Worm (Caenorhabditis elegans) whole organism, L1 larva: ENCODE measurements around the gene T23F2.2.

Experiments
- C34B4.2 ChIP-seq: sonication (generic microtip); optimal IDR thresholded peaks from 2 replicates; lab custom pipeline; 2017; ENCODE audit warnings: mild to moderate bottlenecking, missing genetic modification characterization, missing compliant biosample characterization
- blmp-1 ChIP-seq: fragments of 150-350 bp; optimal IDR thresholded peaks from 2 replicates; lab custom pipeline; 2014; ENCODE audit warnings: missing biosample characterization, missing genetic modification characterization
- dpl-1 ChIP-seq, 3 experiments: fragments of 150-350 bp in 2 of 3; sonication (generic microtip) in 1 of 3; optimal IDR thresholded peaks; 2 replicates each; lab custom pipeline; 2014 to 2017; ENCODE audit warnings: missing biosample characterization in 3 of 3, missing genetic modification characterization in 3 of 3, missing genetic modification reagents in 3 of 3
- dsc-1 ChIP-seq: sonication (generic microtip); optimal IDR thresholded peaks from 2 replicates; lab custom pipeline; 2016; ENCODE audit warnings: mild to moderate bottlenecking, missing genetic modification characterization, missing compliant biosample characterization
- efl-1 ChIP-seq, 4 experiments: fragments of 150-350 bp; optimal IDR thresholded peaks in 3 of 4; peaks in 1 of 4; 1 replicate in 1 of 4; 2 replicates in 3 of 4; lab custom pipeline; 2014; ENCODE audit warnings: missing biosample characterization in 2 of 4, missing genetic modification characterization in 2 of 4, missing genetic modification reagents in 2 of 4
- efl-3 ChIP-seq: fragments of 200-800 bp; sonication (Bioruptor generic); optimal IDR thresholded peaks from 2 replicates; lab custom pipeline; 2018; ENCODE audit warnings: mild to moderate bottlenecking, missing genetic modification characterization, missing compliant biosample characterization
- ets-5 ChIP-seq: fragments of 200-800 bp; sonication (Bioruptor generic); IDR thresholded peaks from 2 replicates; pipeline ENCODE4 v1.3.6; 2022; ENCODE audit warnings: missing genetic modification characterization, missing compliant biosample characterization
- fkh-4 ChIP-seq: sonication (generic microtip); optimal IDR thresholded peaks from 2 replicates; lab custom pipeline; 2016; ENCODE audit warnings: missing compliant biosample characterization, missing genetic modification characterization, borderline replicate concordance
- fkh-8 ChIP-seq: sonication (generic microtip); optimal IDR thresholded peaks from 2 replicates; lab custom pipeline; 2016; ENCODE audit warnings: mild to moderate bottlenecking, missing genetic modification characterization, missing compliant biosample characterization
- hlh-17 ChIP-seq: fragments of 200-800 bp; sonication (Bioruptor generic); optimal IDR thresholded peaks from 2 replicates; lab custom pipeline; 2018; ENCODE audit warnings: missing genetic modification characterization, mild to moderate bottlenecking, missing compliant biosample characterization, moderate library complexity, borderline replicate concordance
- hlh-4 ChIP-seq: sonication (generic microtip); optimal IDR thresholded peaks from 2 replicates; lab custom pipeline; 2016; ENCODE audit warnings: mild to moderate bottlenecking, missing genetic modification characterization, missing compliant biosample characterization
- lin-13 ChIP-seq: fragments of 150-350 bp; optimal IDR thresholded peaks from 2 replicates; lab custom pipeline; 2014; ENCODE audit warnings: missing biosample characterization, missing genetic modification reagents, missing genetic modification characterization
- lin-14 ChIP-seq: fragments of 200-800 bp; sonication (Bioruptor generic); optimal IDR thresholded peaks from 2 replicates; lab custom pipeline; 2018; ENCODE audit warnings: mild to moderate bottlenecking, missing genetic modification characterization, moderate library complexity, missing compliant biosample characterization
- lin-35 ChIP-seq, 2 experiments: fragments of 150-350 bp; optimal IDR thresholded peaks; 2 replicates each; lab custom pipeline; 2014; ENCODE audit warnings: missing biosample characterization in 2 of 2, missing genetic modification characterization in 2 of 2, missing genetic modification reagents in 2 of 2
- lin-39 ChIP-seq: fragments of 150-350 bp; optimal IDR thresholded peaks from 2 replicates; lab custom pipeline; 2014; ENCODE audit warnings: missing biosample characterization, missing genetic modification reagents, missing genetic modification characterization
- lsy-2 ChIP-seq, 2 experiments: fragments of 150-350 bp; optimal IDR thresholded peaks; 2 replicates each; lab custom pipeline; 2014; ENCODE audit warnings: missing biosample characterization in 2 of 2, missing genetic modification characterization in 2 of 2
- mdl-1 ChIP-seq, 2 experiments: fragments of 150-350 bp; optimal IDR thresholded peaks; 2 replicates each; lab custom pipeline; 2014 to 2017; ENCODE audit warnings: missing biosample characterization in 2 of 2, missing genetic modification characterization in 2 of 2, inconsistent platforms in 1 of 2
- mef-2 ChIP-seq: fragments of 150-350 bp; optimal IDR thresholded peaks from 2 replicates; lab custom pipeline; 2014; ENCODE audit warnings: missing biosample characterization, missing genetic modification characterization
- mep-1 ChIP-seq: fragments of 150-350 bp; optimal IDR thresholded peaks from 2 replicates; lab custom pipeline; 2014; ENCODE audit warnings: missing biosample characterization, missing genetic modification characterization
- nhr-20 ChIP-seq: sonication (generic microtip); optimal IDR thresholded peaks from 2 replicates; lab custom pipeline; 2016; ENCODE audit warnings: mild to moderate bottlenecking, missing genetic modification characterization, missing compliant biosample characterization
- nhr-28 ChIP-seq: fragments of 150-350 bp; optimal IDR thresholded peaks from 2 replicates; lab custom pipeline; 2014; ENCODE audit warnings: missing biosample characterization, missing genetic modification characterization
- nhr-71 ChIP-seq: sonication (generic microtip); optimal IDR thresholded peaks from 2 replicates; lab custom pipeline; 2016; ENCODE audit warnings: mild to moderate bottlenecking, missing genetic modification characterization, moderate library complexity, missing compliant biosample characterization
- nhr-85 ChIP-seq: sonication (generic microtip); peaks from one replicate; lab custom pipeline; 2016; ENCODE audit warnings: missing genetic modification characterization, inconsistent platforms, missing compliant biosample characterization
- pqm-1 ChIP-seq: sonication (generic microtip); optimal IDR thresholded peaks from 3 replicates; lab custom pipeline; 2017; ENCODE audit warnings: missing biosample characterization, missing genetic modification characterization
- rnt-1 ChIP-seq: sonication (generic microtip); optimal IDR thresholded peaks from 2 replicates; lab custom pipeline; 2016; ENCODE audit warnings: mild to moderate bottlenecking, missing genetic modification characterization, moderate library complexity, missing compliant biosample characterization
- snu-23 ChIP-seq: sonication (generic microtip); optimal IDR thresholded peaks from 2 replicates; lab custom pipeline; 2016; ENCODE audit warnings: missing genetic modification characterization, missing compliant biosample characterization
- sox-4 ChIP-seq: sonication (generic microtip); optimal IDR thresholded peaks from 2 replicates; lab custom pipeline; 2016; ENCODE audit warnings: missing genetic modification characterization, missing compliant biosample characterization
- sup-37 ChIP-seq: fragments of 200-800 bp; sonication (Bioruptor generic); optimal IDR thresholded peaks from 2 replicates; lab custom pipeline; 2018; ENCODE audit warnings: mild to moderate bottlenecking, missing genetic modification characterization, missing compliant biosample characterization
- swsn-7 ChIP-seq: sonication (generic microtip); optimal IDR thresholded peaks from 2 replicates; lab custom pipeline; 2016; ENCODE audit warnings: missing genetic modification characterization, missing compliant biosample characterization
- unc-130 ChIP-seq: fragments of 150-350 bp; optimal IDR thresholded peaks from 2 replicates; lab custom pipeline; 2017; ENCODE audit warnings: missing biosample characterization, missing genetic modification characterization, inconsistent platforms
- unc-62 ChIP-seq: fragments of 150-350 bp; optimal IDR thresholded peaks from 2 replicates; lab custom pipeline; 2014; ENCODE audit warnings: missing biosample characterization, missing genetic modification reagents, missing genetic modification characterization
- xbp-1 ChIP-seq: sonication (generic microtip); optimal IDR thresholded peaks from 2 replicates; lab custom pipeline; 2016; ENCODE audit warnings: missing genetic modification characterization, missing compliant biosample characterization
- zag-1 ChIP-seq: fragments of 150-350 bp; optimal IDR thresholded peaks from 2 replicates; lab custom pipeline; 2014; ENCODE audit warnings: missing biosample characterization, missing genetic modification characterization
- zip-4 ChIP-seq: fragments of 200-800 bp; sonication (Bioruptor generic); optimal IDR thresholded peaks from 2 replicates; lab custom pipeline; 2018; ENCODE audit warnings: mild to moderate bottlenecking, missing genetic modification characterization, moderate library complexity, missing compliant biosample characterization
- ztf-11 ChIP-seq, 2 experiments: sonication (generic microtip); optimal IDR thresholded peaks; 2 replicates each; lab custom pipeline; 2016 to 2017; ENCODE audit warnings: missing genetic modification characterization in 2 of 2, missing biosample characterization in 1 of 2, missing compliant biosample characterization in 1 of 2

Gene T23F2.2

ce11 chrX:5506432-5506977, 1.5 kb upstream of the T23F2.2 start:
- TF ChIP-seq nhr-20 (tag; lab: Kevin White, UChicago), result no peak
- TF ChIP-seq snu-23 (GFP tag; lab: Kevin White, UChicago), result peak; percentile 18
- TF ChIP-seq efl-3, result no peak
- peak; percentile 34 for TF ChIP-seq rnt-1 (tag; lab: Kevin White, UChicago)
- no peak for TF ChIP-seq fkh-8 (tag; lab: Kevin White, UChicago)
- peak in 1 of 2 experiments; percentile 26 for TF ChIP-seq mdl-1 (tag; optimal IDR thresholded peaks at IDR 0.05; lab: Kevin White, UChicago)
- no peak for TF ChIP-seq hlh-4 (tag; lab: Kevin White, UChicago)
- no peak for TF ChIP-seq sox-4
- peak; percentile 36 for TF ChIP-seq fkh-4 (tag; lab: Kevin White, UChicago)
- TF ChIP-seq dsc-1 (tag; lab: Kevin White, UChicago), result peak; percentile 92
- peak; percentile 46 for TF ChIP-seq lin-14
- peak; percentile 33 for TF ChIP-seq nhr-71 (tag; lab: Kevin White, UChicago)
- no peak for TF ChIP-seq ztf-11 (tag; optimal IDR thresholded peaks at IDR 0.05; lab: Kevin White, UChicago)

- TF ChIP-seq blmp-1 (tag; lab: Kevin White, UChicago) (peak; percentile 4), unc-62 (GFP tag; lab: Kevin White, UChicago) (no peak)
These were observed 12.1 kb downstream of the T23F2.2 start, which contains the start of the genes bus-8A and bus-8B for ce11 chrX:5492820-5493382. bus-8A (plus strand) TSS chrX:5492915. bus-8B (plus strand) TSS chrX:5493332.

DNA sequence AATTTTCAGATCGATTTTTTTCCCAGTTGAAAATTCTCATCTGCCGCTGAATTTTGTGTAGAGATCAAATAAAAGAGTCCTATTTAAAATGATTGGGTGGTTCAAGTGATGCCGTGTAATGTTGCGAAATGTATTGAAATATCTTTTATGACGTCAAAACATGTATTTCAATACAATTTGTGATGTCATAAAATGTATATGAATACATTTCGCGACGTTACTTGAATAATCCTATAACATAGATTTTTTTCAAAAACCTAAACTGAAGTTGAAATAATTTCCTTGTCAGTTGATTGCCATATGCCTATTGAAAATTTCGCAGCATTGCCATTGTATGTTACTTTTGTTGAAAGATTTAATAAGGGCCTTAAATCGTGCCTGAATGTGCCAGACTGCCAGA, 15.5 kb downstream of the T23F2.2 start, which contains the start of gene F55D1.1:
Gene F55D1.1 (plus strand): TSS at position 301 of the 400 bp plus-strand sequence.
- TF ChIP-seq lin-39 (tag; lab: Kevin White, UChicago) (no peak), lin-13 (GFP tag; lab: Kevin White, UChicago) (no peak), pqm-1 (tag; lab: Kevin White, UChicago) (no peak), mef-2 (tag; lab: Kevin White, UChicago) (no peak), hlh-17 (GFP tag; lab: Kevin White, UChicago) (no peak), nhr-28 (tag; lab: Kevin White, UChicago) (no peak), efl-1 (optimal IDR thresholded peaks at IDR 0.05; lab: Kevin White, UChicago) (no peak), efl-1 (GFP tag; optimal IDR thresholded peaks at IDR 0.05 in 1 of 2; lab: Kevin White, UChicago) (no peak), fkh-8 (tag; lab: Kevin White, UChicago) (no peak), blmp-1 (tag; lab: Kevin White, UChicago) (no peak), swsn-7 (tag; lab: Kevin White, UChicago) (no peak), mep-1 (no peak), fkh-4 (tag; lab: Kevin White, UChicago) (no peak), lin-14 (no peak), C34B4.2 (tag; lab: Kevin White, UChicago) (no peak), efl-3 (no peak), zip-4 (GFP tag; lab: Kevin White, UChicago) (no peak)

- TF ChIP-seq blmp-1 (tag; lab: Kevin White, UChicago), result peak; percentile 88
- TF ChIP-seq fkh-4 (tag; lab: Kevin White, UChicago), result no peak
These were observed 16.2 kb downstream of the T23F2.2 start for ce11 chrX:5488867-5489266.

DNA sequence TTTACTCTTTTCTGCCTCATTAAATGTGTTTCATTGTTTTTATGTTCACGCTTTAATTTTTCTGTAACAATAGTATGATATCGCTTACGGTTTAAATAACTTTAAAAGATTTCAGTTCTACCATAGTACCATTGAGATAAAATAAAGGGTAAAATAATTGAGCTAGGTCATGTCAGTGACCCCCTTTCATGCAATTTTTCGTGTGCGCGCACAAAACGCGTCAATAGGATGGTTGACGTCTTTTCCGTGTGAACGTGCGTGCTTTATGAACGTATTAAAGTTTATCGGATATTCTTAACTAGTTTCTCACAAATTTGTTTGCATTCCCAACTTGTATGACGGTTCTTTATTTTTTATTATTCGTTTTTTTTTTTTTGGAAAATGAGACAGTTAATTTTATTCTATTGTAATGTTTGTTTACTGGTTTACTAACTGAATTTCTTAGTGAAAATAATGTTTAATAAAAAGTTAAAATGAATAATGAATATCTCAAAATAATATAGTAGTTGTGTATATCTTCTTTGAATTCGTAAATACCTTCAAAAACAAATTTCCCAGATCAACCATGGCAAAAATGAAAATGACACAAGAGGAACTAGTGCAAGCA, 19.0 kb downstream of the T23F2.2 start, which contains the start of gene C25F6.1:
Gene C25F6.1 (plus strand): TSS at position 557 of the 607 bp plus-strand sequence.
- TF ChIP-seq lin-35 (GFP tag; optimal IDR thresholded peaks at IDR 0.05; lab: Kevin White, UChicago) (peak in 1 of 2 experiments; percentile 8), ets-5 (GFP tag; lab: Robert Waterston, UW) (no peak), nhr-85 (tag; lab: Kevin White, UChicago) (peak; percentile 28), lin-14 (peak; percentile 65), unc-130 (tag; lab: Kevin White, UChicago) (peak; percentile 23), lsy-2 (tag; optimal IDR thresholded peaks at IDR 0.05; lab: Kevin White, UChicago) (peak; percentile 0 to 58), fkh-8 (tag; lab: Kevin White, UChicago) (no peak), xbp-1 (tag; lab: Kevin White, UChicago) (peak; percentile 34), blmp-1 (tag; lab: Kevin White, UChicago) (peak; percentile 42), dpl-1 (GFP tag; optimal IDR thresholded peaks at IDR 0.05; lab: Kevin White, UChicago) (peak in 2 of 3 experiments; percentile 1 to 31), nhr-71 (tag; lab: Kevin White, UChicago) (peak; percentile 37), sup-37 (no peak), swsn-7 (tag; lab: Kevin White, UChicago) (peak; percentile 16), zag-1 (tag; lab: Kevin White, UChicago) (no peak), rnt-1 (tag; lab: Kevin White, UChicago) (peak; percentile 33), snu-23 (GFP tag; lab: Kevin White, UChicago) (peak; percentile 52), nhr-20 (tag; lab: Kevin White, UChicago) (peak; percentile 35), dsc-1 (tag; lab: Kevin White, UChicago) (peak; percentile 5), mep-1 (peak; percentile 23), unc-62 (GFP tag; lab: Kevin White, UChicago) (no peak)
